Fruit fly (Drosophila melanogaster): ENCODE measurements around the gene Polr2H.

The Polr2H gene

dm6 chr3L:21738175-21739016 is 9.7 kb downstream of the Polr2H start, which contains the start of gene CG14567 (continued):
- TF ChIP-seq CG11723 (GFP tag; optimal IDR thresholded peaks at IDR 0.05) (no peak), tio (GFP tag; optimal IDR thresholded peaks at IDR 0.05) (peak; percentile 34), Aef1 (GFP tag; IDR thresholded peaks at IDR 0.05) (0 out of 3 replicates have a peak, but pooled peaks have one; percentile 13), Eip74EF (GFP tag; optimal IDR thresholded peaks at IDR 0.05) (no peak), hkb (optimal IDR thresholded peaks at IDR 0.05) (no peak), hkb (GFP tag; IDR thresholded peaks at IDR 0.05) (peak; percentile 44; the same call in 1 of the 2 replicates), CG12659 (GFP tag; optimal IDR thresholded peaks at IDR 0.05) (no peak), en (GFP tag; optimal IDR thresholded peaks at IDR 0.05) (no peak), sens-2 (GFP tag; IDR thresholded peaks at IDR 0.05) (no peak), unc-4 (GFP tag; IDR thresholded peaks at IDR 0.05; ENCODE audit: partially characterized antibody) (no peak), lilli (GFP tag; optimal IDR thresholded peaks at IDR 0.05) (peak; percentile 19), CG4820 (GFP tag; optimal IDR thresholded peaks at IDR 0.05) (peak; percentile 1), CG14050 (GFP tag; IDR thresholded peaks at IDR 0.05) (no peak), CG9437 (GFP tag; optimal IDR thresholded peaks at IDR 0.05) (no peak), dm (GFP tag; optimal IDR thresholded peaks at IDR 0.05) (no peak), grn (GFP tag; optimal IDR thresholded peaks at IDR 0.05) (no peak), CrebB (tag; optimal IDR thresholded peaks at IDR 0.05) (no peak), Xbp1 (GFP tag; optimal IDR thresholded peaks at IDR 0.05) (peak; percentile 45), prd (optimal IDR thresholded peaks at IDR 0.05) (no peak), prd (GFP tag; IDR thresholded peaks at IDR 0.05) (peak; percentile 51; the same call in 1 of the 3 replicates), CG3065 (GFP tag; optimal IDR thresholded peaks at IDR 0.05) (no peak), CG13624 (GFP tag; optimal IDR thresholded peaks at IDR 0.05) (no peak), mirr (GFP tag; optimal IDR thresholded peaks at IDR 0.05) (no peak), dysf (GFP tag; IDR thresholded peaks at IDR 0.05) (peak; percentile 46; the same call in 1 of the 3 replicates), ci (GFP tag; IDR thresholded peaks at IDR 0.05) (peak; percentile 70), Ravus (GFP tag; IDR thresholded peaks at IDR 0.05) (no peak), Blimp-1 (GFP tag; optimal IDR thresholded peaks at IDR 0.05) (peak; percentile 51), CG6813 (GFP tag; optimal IDR thresholded peaks at IDR 0.05) (no peak), CG32767 (GFP tag; IDR thresholded peaks at IDR 0.05) (peak; percentile 34; the same call in 1 of the 2 replicates), CG4617 (GFP tag; optimal IDR thresholded peaks at IDR 0.05; ENCODE audit: borderline replicate concordance) (no peak), CG18619 (GFP tag; optimal IDR thresholded peaks at IDR 0.05) (no peak), HmgD (GFP tag; optimal IDR thresholded peaks at IDR 0.05) (no peak), unpg (GFP tag; optimal IDR thresholded peaks at IDR 0.05) (peak; percentile 48), cas (GFP tag; IDR thresholded peaks at IDR 0.05) (no peak), gem (tag; optimal IDR thresholded peaks at IDR 0.05) (peak; percentile 63), trh (GFP tag; optimal IDR thresholded peaks at IDR 0.05) (no peak), grau (tag; optimal IDR thresholded peaks at IDR 0.05) (peak; percentile 30), H2.0 (GFP tag; IDR thresholded peaks at IDR 0.05) (peak; percentile 38; the same call in 1 of the 2 replicates), row (GFP tag; IDR thresholded peaks at IDR 0.05) (peak; percentile 46; the same call in 2 of the 3 replicates), CG2678 (tag; optimal IDR thresholded peaks at IDR 0.05) (peak; percentile 30), CG9932 (GFP tag; IDR thresholded peaks at IDR 0.05) (peak; percentile 44; the same call in 1 of the 2 replicates), CG15479 (GFP tag; optimal IDR thresholded peaks at IDR 0.05) (no peak), ATbp (GFP tag; optimal IDR thresholded peaks at IDR 0.05) (peak; percentile 42), Dek (tag; optimal IDR thresholded peaks at IDR 0.05) (no peak), CG6175 (GFP tag; IDR thresholded peaks at IDR 0.05) (no peak), lmd (GFP tag; IDR thresholded peaks at IDR 0.05) (peak; percentile 36; the same call in 1 of the 2 replicates), mld (GFP tag; IDR thresholded peaks at IDR 0.05; ENCODE audit: partially characterized antibody) (no peak), Ptx1 (GFP tag; IDR thresholded peaks at IDR 0.05) (peak; percentile 42; the same call in 1 of the 2 replicates), bsh (GFP tag; optimal IDR thresholded peaks at IDR 0.05) (peak in 1 of 2 experiments; percentile 55)

All from whole organism, embryonic.